Fruit fly (Drosophila melanogaster) whole organism, embryonic: ENCODE measurements around the gene CG43051.

Experiments
- CG10274 ChIP-seq: fragments of 200-800 bp; sonication (Bioruptor generic); optimal IDR thresholded peaks from 3 replicates; lab custom pipeline; 2017; ENCODE audit warnings: missing biosample characterization, mild to moderate bottlenecking, missing genetic modification characterization
- CG10321 ChIP-seq: fragments of 200-800 bp; sonication (Bioruptor generic); IDR thresholded peaks from 2 replicates; pipeline ENCODE4 v1.3.6; 2022; ENCODE audit warnings: missing biosample characterization, missing genetic modification characterization
- CG10565 ChIP-seq: fragments of 200-800 bp; sonication (Bioruptor generic); optimal IDR thresholded peaks from 3 replicates; lab custom pipeline; 2016; ENCODE audit warnings: missing biosample characterization, mild to moderate bottlenecking, missing genetic modification characterization
- CG11398 ChIP-seq: fragments of 200-800 bp; sonication (Bioruptor generic); optimal IDR thresholded peaks from 2 replicates; lab custom pipeline; 2016; ENCODE audit warnings: missing biosample characterization, missing genetic modification characterization
- CG11456 ChIP-seq: fragments of 200-800 bp; sonication (Bioruptor generic); IDR thresholded peaks from 3 replicates; pipeline ENCODE4 v1.3.6; 2022; ENCODE audit warnings: missing biosample characterization, missing genetic modification characterization
- CG11695 ChIP-seq: fragments of 200-800 bp; sonication (Bioruptor generic); IDR thresholded peaks from 3 replicates; pipeline ENCODE4 v1.3.6; 2022; ENCODE audit warnings: missing biosample characterization, missing genetic modification characterization
- CG14441 ChIP-seq: fragments of 200-800 bp; sonication (Bioruptor generic); IDR thresholded peaks from 2 replicates; pipeline ENCODE4 v1.3.6; 2022; ENCODE audit warnings: missing biosample characterization, missing genetic modification characterization
- CG14860 ChIP-seq: fragments of 200-800 bp; sonication (Bioruptor generic); IDR thresholded peaks from 3 replicates; pipeline ENCODE4 v1.3.6; 2022; ENCODE audit warnings: missing biosample characterization, missing genetic modification characterization; ENCODE audit not compliant: partially characterized antibody
- CG15696 ChIP-seq: fragments of 200-800 bp; sonication (Bioruptor generic); optimal IDR thresholded peaks from 2 replicates; lab custom pipeline; 2019; ENCODE audit warnings: missing biosample characterization, mild to moderate bottlenecking, missing genetic modification characterization, moderate library complexity
- CG16779 ChIP-seq: fragments of 200-800 bp; sonication (Bioruptor generic); IDR thresholded peaks from 2 replicates; pipeline ENCODE4 v1.3.6; 2022; ENCODE audit warnings: missing biosample characterization, missing genetic modification characterization
- CG17912 ChIP-seq: fragments of 200-800 bp; sonication (Bioruptor generic); optimal IDR thresholded peaks from 2 replicates; lab custom pipeline; 2018; ENCODE audit warnings: missing biosample characterization, mild to moderate bottlenecking, missing genetic modification characterization
- CG18262 ChIP-seq: fragments of 200-800 bp; optimal IDR thresholded peaks from 3 replicates; lab custom pipeline; 2019; ENCODE audit warnings: missing biosample characterization, mild to moderate bottlenecking, missing genetic modification characterization, moderate library complexity
- CG18599 ChIP-seq: fragments of 200-800 bp; sonication (Bioruptor generic); optimal IDR thresholded peaks from 3 replicates; lab custom pipeline; 2017; ENCODE audit warnings: missing biosample characterization, missing genetic modification characterization, mild to moderate bottlenecking, moderate library complexity, missing genetic modification reagents
- CG2199 ChIP-seq: fragments of 200-800 bp; sonication (Bioruptor generic); IDR thresholded peaks from 3 replicates; pipeline ENCODE4 v1.3.6; 2022; ENCODE audit warnings: missing biosample characterization, missing genetic modification characterization
- CG2202 ChIP-seq: fragments of 200-800 bp; sonication (Bioruptor generic); optimal IDR thresholded peaks from 2 replicates; lab custom pipeline; 2018; ENCODE audit warnings: missing biosample characterization, mild to moderate bottlenecking, missing genetic modification characterization
- CG31224 ChIP-seq: fragments of 200-800 bp; sonication (Bioruptor generic); IDR thresholded peaks from 2 replicates; pipeline ENCODE4 v1.3.6; 2022; ENCODE audit warnings: missing biosample characterization, missing genetic modification characterization
- CG3163 ChIP-seq: fragments of 200-800 bp; sonication (Bioruptor generic); optimal IDR thresholded peaks from 3 replicates; lab custom pipeline; 2016; ENCODE audit warnings: missing biosample characterization, missing genetic modification characterization
- CG4820 ChIP-seq: fragments of 200-800 bp; sonication (Bioruptor generic); optimal IDR thresholded peaks from 3 replicates; lab custom pipeline; 2016; ENCODE audit warnings: missing biosample characterization, missing genetic modification characterization
- CG6254 ChIP-seq: fragments of 200-800 bp; sonication (Bioruptor generic); optimal IDR thresholded peaks from 3 replicates; lab custom pipeline; 2017; ENCODE audit warnings: mild to moderate bottlenecking, missing biosample characterization, missing genetic modification reagents, missing genetic modification characterization
- CG6791 ChIP-seq: fragments of 200-800 bp; sonication (Bioruptor generic); IDR thresholded peaks from 3 replicates; pipeline ENCODE4 v1.3.6; 2022; ENCODE audit warnings: missing biosample characterization, missing genetic modification characterization; ENCODE audit not compliant: partially characterized antibody
- CG6813 ChIP-seq: fragments of 200-800 bp; sonication (Bioruptor generic); optimal IDR thresholded peaks from 2 replicates; lab custom pipeline; 2017; ENCODE audit warnings: missing biosample characterization, missing genetic modification characterization, mild to moderate bottlenecking, moderate library complexity, missing genetic modification reagents
- CG7745 ChIP-seq: fragments of 200-800 bp; sonication (Bioruptor generic); optimal IDR thresholded peaks from 2 replicates; lab custom pipeline; 2018; ENCODE audit warnings: missing biosample characterization, mild to moderate bottlenecking, missing genetic modification characterization, moderate library complexity
- CG7928 ChIP-seq: fragments of 200-800 bp; sonication (Bioruptor generic); optimal IDR thresholded peaks from 2 replicates; lab custom pipeline; 2017; ENCODE audit warnings: missing biosample characterization, mild to moderate bottlenecking, missing genetic modification characterization
- CG8089 ChIP-seq: fragments of 200-800 bp; sonication (Bioruptor generic); optimal IDR thresholded peaks from 3 replicates; lab custom pipeline; 2016; ENCODE audit warnings: missing biosample characterization, missing genetic modification characterization
- CG8765 ChIP-seq: fragments of 200-800 bp; sonication (Bioruptor generic); IDR thresholded peaks from 2 replicates; pipeline ENCODE4 v1.3.6; 2022; ENCODE audit warnings: missing biosample characterization, missing genetic modification characterization
- CkIIα-i1 ChIP-seq: fragments of 200-800 bp; sonication (Bioruptor generic); IDR thresholded peaks from 2 replicates; pipeline ENCODE4 v1.3.6; 2022; ENCODE audit warnings: missing biosample characterization, missing genetic modification characterization
- Dek ChIP-seq: fragments of 200-800 bp; sonication (Bioruptor generic); optimal IDR thresholded peaks from 3 replicates; lab custom pipeline; 2019; ENCODE audit warnings: missing biosample characterization, mild to moderate bottlenecking, missing genetic modification characterization, moderate library complexity
- Doc2 ChIP-seq: fragments of 200-800 bp; sonication (Bioruptor generic); IDR thresholded peaks from 2 replicates; pipeline ENCODE4 v1.3.6; 2022; ENCODE audit warnings: missing biosample characterization, missing genetic modification characterization
- Dref ChIP-seq: fragments of 200-800 bp; sonication (Bioruptor generic); IDR thresholded peaks from 2 replicates; pipeline ENCODE4 v1.3.6; 2022; ENCODE audit warnings: missing biosample characterization, missing genetic modification characterization
- Eip74EF ChIP-seq, 2 experiments: fragments of 200-800 bp in 1 of 2; fragments of >200 bp in 1 of 2; sonication (Bioruptor generic) in 1 of 2; optimal IDR thresholded peaks; 2 replicates each; lab custom pipeline; 2017 to 2019; ENCODE audit warnings: missing biosample characterization in 2 of 2, missing genetic modification characterization in 2 of 2, mild to moderate bottlenecking in 1 of 2, moderate library complexity in 1 of 2
- Fer2 ChIP-seq: fragments of 200-800 bp; sonication (Bioruptor generic); optimal IDR thresholded peaks from 2 replicates; lab custom pipeline; 2018; ENCODE audit warnings: missing biosample characterization, mild to moderate bottlenecking, missing genetic modification characterization, moderate library complexity
- H2.0 ChIP-seq: fragments of 200-800 bp; sonication (Bioruptor generic); IDR thresholded peaks from 2 replicates; pipeline ENCODE4 v1.3.6; 2022; ENCODE audit warnings: missing biosample characterization, missing genetic modification characterization
- Mes4 ChIP-seq: fragments of 200-800 bp; sonication (Bioruptor generic); optimal IDR thresholded peaks from 2 replicates; lab custom pipeline; 2016; ENCODE audit warnings: missing biosample characterization, missing genetic modification characterization
- Nf-YA ChIP-seq: fragments of 200-800 bp; sonication (Bioruptor generic); IDR thresholded peaks from 2 replicates; pipeline ENCODE4 v1.3.6; 2022; ENCODE audit warnings: missing biosample characterization, missing genetic modification characterization
- NfI ChIP-seq: fragments of 200-800 bp; sonication (Bioruptor generic); optimal IDR thresholded peaks from 3 replicates; lab custom pipeline; 2018; ENCODE audit warnings: missing biosample characterization, mild to moderate bottlenecking, missing genetic modification characterization, moderate library complexity
- Ravus ChIP-seq: fragments of 200-800 bp; sonication (Bioruptor generic); IDR thresholded peaks from 2 replicates; pipeline ENCODE4 v1.3.6; 2022; ENCODE audit warnings: missing biosample characterization, missing genetic modification characterization
- TFAM ChIP-seq: fragments of 200-800 bp; sonication (Bioruptor generic); optimal IDR thresholded peaks from 2 replicates; lab custom pipeline; 2017; ENCODE audit warnings: missing biosample characterization, missing genetic modification characterization, inconsistent platforms
- Xbp1 ChIP-seq: fragments of 200-800 bp; sonication (Bioruptor generic); optimal IDR thresholded peaks from 3 replicates; lab custom pipeline; 2016; ENCODE audit warnings: missing biosample characterization, mild to moderate bottlenecking, missing genetic modification characterization
- ase ChIP-seq: fragments of 200-800 bp; sonication (Bioruptor generic); IDR thresholded peaks from 3 replicates; pipeline ENCODE4 v1.3.6; 2022; ENCODE audit warnings: missing biosample characterization, missing genetic modification characterization
- bigmax ChIP-seq: fragments of 200-800 bp; sonication (Bioruptor generic); optimal IDR thresholded peaks from 2 replicates; lab custom pipeline; 2018; ENCODE audit warnings: missing biosample characterization, mild to moderate bottlenecking, missing genetic modification characterization
- cad ChIP-seq: fragments of >200 bp; optimal IDR thresholded peaks from 2 replicates; lab custom pipeline; 2017; ENCODE audit warnings: missing biosample characterization, missing genetic modification characterization
- chif ChIP-seq, 2 experiments: fragments of 200-800 bp; sonication (Bioruptor generic); optimal IDR thresholded peaks; 3 replicates each; lab custom pipeline; 2016; ENCODE audit warnings: missing biosample characterization in 2 of 2, missing genetic modification characterization in 2 of 2
- eve ChIP-seq, 2 experiments: fragments of >200 bp; optimal IDR thresholded peaks; 2 replicates each; lab custom pipeline; 2017; ENCODE audit warnings: missing biosample characterization in 2 of 2, missing genetic modification characterization in 2 of 2
- gt ChIP-seq: fragments of 200-800 bp; sonication (Bioruptor generic); IDR thresholded peaks from 2 replicates; pipeline ENCODE4 v1.3.6; 2022; ENCODE audit warnings: missing biosample characterization, missing genetic modification characterization
- knrl ChIP-seq: fragments of 200-800 bp; sonication (Bioruptor generic); IDR thresholded peaks from 3 replicates; pipeline ENCODE4 v1.3.6; 2022; ENCODE audit warnings: missing biosample characterization, missing genetic modification characterization; ENCODE audit not compliant: partially characterized antibody
- odd ChIP-seq: fragments of 200-800 bp; sonication (Bioruptor generic); optimal IDR thresholded peaks from 2 replicates; lab custom pipeline; 2017; ENCODE audit warnings: missing biosample characterization, mild to moderate bottlenecking, missing genetic modification characterization
- phol ChIP-seq: fragments of 200-800 bp; sonication (Bioruptor generic); optimal IDR thresholded peaks from 3 replicates; lab custom pipeline; 2018; ENCODE audit warnings: missing biosample characterization, mild to moderate bottlenecking, missing genetic modification characterization, moderate library complexity
- sr ChIP-seq: fragments of 200-800 bp; sonication (Bioruptor generic); IDR thresholded peaks from 3 replicates; pipeline ENCODE4 v1.3.6; 2022; ENCODE audit warnings: missing biosample characterization, missing genetic modification characterization
- tna ChIP-seq: fragments of 200-800 bp; sonication (Bioruptor generic); IDR thresholded peaks from 2 replicates; pipeline ENCODE4 v1.3.6; 2022; ENCODE audit warnings: missing biosample characterization, missing genetic modification characterization; ENCODE audit not compliant: partially characterized antibody
- trh ChIP-seq: fragments of 200-800 bp; sonication (Bioruptor generic); optimal IDR thresholded peaks from 2 replicates; lab custom pipeline; 2016; ENCODE audit warnings: missing biosample characterization, missing genetic modification characterization
- unc-4 ChIP-seq: fragments of 200-800 bp; sonication (Bioruptor generic); IDR thresholded peaks from 2 replicates; pipeline ENCODE4 v1.3.6; 2022; ENCODE audit warnings: missing biosample characterization, missing genetic modification characterization; ENCODE audit not compliant: partially characterized antibody
- zfh2 ChIP-seq: fragments of 200-800 bp; sonication (Bioruptor generic); optimal IDR thresholded peaks from 2 replicates; lab custom pipeline; 2016; ENCODE audit warnings: missing biosample characterization, missing genetic modification characterization

CG43051 gene

DNA sequence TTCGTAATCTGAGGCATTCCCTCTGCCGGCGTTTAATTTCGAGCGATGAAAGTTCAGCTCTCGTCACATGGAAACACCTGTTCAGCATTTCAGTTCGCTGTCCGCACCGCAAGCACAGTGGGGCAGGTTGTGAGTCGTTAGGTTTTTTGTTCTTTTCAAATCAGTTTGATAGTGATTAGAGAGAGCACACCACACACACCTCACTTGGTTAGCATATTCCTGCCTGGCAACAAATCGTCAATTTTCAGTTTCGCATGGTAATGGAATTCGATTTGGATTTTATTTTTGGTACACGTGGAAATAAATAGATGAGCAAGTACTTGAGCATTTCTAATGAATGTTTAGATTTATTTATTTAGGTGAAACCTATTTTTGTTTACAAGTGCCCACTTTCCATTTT lies 20.6 kb downstream of the CG43051 start (continued):
- TF ChIP-seq CG4820 (GFP tag; lab: Kevin White, UChicago): no peak
- no peak for TF ChIP-seq CG14860
- TF ChIP-seq CG11695 (GFP tag; lab: Robert Waterston, UW): no peak
- TF ChIP-seq CG2202 (tag; lab: Kevin White, UChicago): no peak
- no peak for TF ChIP-seq tna (GFP tag; lab: Robert Waterston, UW)
- no peak for TF ChIP-seq unc-4
- no peak for TF ChIP-seq eve (GFP tag; optimal IDR thresholded peaks at IDR 0.05; lab: Kevin White, UChicago)
- no peak for TF ChIP-seq CG18262 (tag; lab: Kevin White, UChicago)
- TF ChIP-seq H2.0 (GFP tag; lab: Robert Waterston, UW): no peak
- no peak for TF ChIP-seq Doc2 (GFP tag; lab: Robert Waterston, UW)
- no peak for TF ChIP-seq TFAM (GFP tag; lab: Kevin White, UChicago)
- TF ChIP-seq CG16779 (GFP tag; lab: Robert Waterston, UW): no peak
- no peak for TF ChIP-seq CG10274 (GFP tag; lab: Kevin White, UChicago)
- TF ChIP-seq bigmax (GFP tag; lab: Kevin White, UChicago): no peak
- TF ChIP-seq zfh2 (GFP tag; lab: Kevin White, UChicago): no peak
- no peak for TF ChIP-seq CG31224 (GFP tag; lab: Robert Waterston, UW)
- TF ChIP-seq CG3163 (GFP tag; lab: Kevin White, UChicago): no peak
- TF ChIP-seq odd (GFP tag; lab: Kevin White, UChicago): no peak
- TF ChIP-seq CG7745 (tag; lab: Kevin White, UChicago): no peak
- TF ChIP-seq knrl (GFP tag; lab: Robert Waterston, UW): no peak
- no peak for TF ChIP-seq CG6813 (GFP tag; lab: Kevin White, UChicago)
- TF ChIP-seq CG18599 (GFP tag; lab: Kevin White, UChicago): peak; percentile 10
- no peak for TF ChIP-seq CkIIα-i1 (GFP tag; lab: Robert Waterston, UW)
- no peak for TF ChIP-seq gt (GFP tag; lab: Robert Waterston, UW)
- TF ChIP-seq phol (tag; lab: Kevin White, UChicago): no peak
- TF ChIP-seq ase (GFP tag; lab: Robert Waterston, UW): no peak
- no peak for TF ChIP-seq trh (GFP tag; lab: Kevin White, UChicago)
- TF ChIP-seq Mes4: no peak
- TF ChIP-seq sr (GFP tag; lab: Robert Waterston, UW): no peak
- no peak for TF ChIP-seq CG17912 (GFP tag; lab: Kevin White, UChicago)
- no peak for TF ChIP-seq Eip74EF (GFP tag; optimal IDR thresholded peaks at IDR 0.05; lab: Kevin White, UChicago)
- peak; percentile 17; the same call in 1 of the 3 replicates for TF ChIP-seq CG2199 (GFP tag; lab: Robert Waterston, UW)
- no peak for TF ChIP-seq Xbp1
- no peak for TF ChIP-seq CG10321 (GFP tag; lab: Robert Waterston, UW)
- TF ChIP-seq CG6254 (GFP tag; lab: Kevin White, UChicago): no peak
- no peak for TF ChIP-seq CG8089
- no peak for TF ChIP-seq CG14441 (GFP tag; lab: Robert Waterston, UW)
- TF ChIP-seq CG11398: no peak
- no peak for TF ChIP-seq Ravus (GFP tag; lab: Robert Waterston, UW)
- no peak for TF ChIP-seq CG7928
- no peak for TF ChIP-seq Dek (tag; lab: Kevin White, UChicago)
- no peak for TF ChIP-seq cad (GFP tag; lab: Kevin White, UChicago)
- no peak for TF ChIP-seq Nf-YA
- TF ChIP-seq CG6791 (GFP tag; lab: Robert Waterston, UW): no peak
- no peak for TF ChIP-seq CG10565 (GFP tag; lab: Kevin White, UChicago)
- peak in 1 of 2 experiments; percentile 44 for TF ChIP-seq chif (GFP tag; optimal IDR thresholded peaks at IDR 0.05; lab: Kevin White, UChicago)
- TF ChIP-seq CG11456 (GFP tag; lab: Robert Waterston, UW): no peak
- no peak for TF ChIP-seq NfI
- no peak for TF ChIP-seq CG15696 (tag; lab: Kevin White, UChicago)
- TF ChIP-seq Dref (GFP tag; lab: Robert Waterston, UW): no peak
- no peak for TF ChIP-seq CG8765 (GFP tag; lab: Robert Waterston, UW)
- no peak for TF ChIP-seq Fer2
